Fruit fly (Drosophila melanogaster) whole organism, embryonic: ENCODE results near the gene CtBP.
A peak's percentile ranks its signal among the peaks of the same experiment; 100 is the strongest.

ENCODE experiments used
- Ada2b ChIP-seq: fragments of 200-800 bp; sonication (Bioruptor generic); IDR thresholded peaks from 2 replicates; pipeline ENCODE4 v1.3.6; 2022; ENCODE audit warnings: missing biosample characterization, missing genetic modification characterization
- B-H2 ChIP-seq: fragments of 200-800 bp; sonication (Bioruptor generic); optimal IDR thresholded peaks from 2 replicates; lab custom pipeline; 2018; ENCODE audit warnings: missing biosample characterization, mild to moderate bottlenecking, missing genetic modification characterization
- C15 ChIP-seq: fragments of 200-800 bp; sonication (Bioruptor generic); IDR thresholded peaks from 3 replicates; pipeline ENCODE4 v1.3.6; 2022; ENCODE audit warnings: missing biosample characterization, missing genetic modification characterization
- CG10147 ChIP-seq: fragments of 200-800 bp; sonication (Bioruptor generic); optimal IDR thresholded peaks from 2 replicates; lab custom pipeline; 2019; ENCODE audit warnings: missing biosample characterization, mild to moderate bottlenecking, missing genetic modification characterization, moderate library complexity
- CG12769 ChIP-seq: fragments of 200-800 bp; sonication (Bioruptor generic); optimal IDR thresholded peaks from 2 replicates; lab custom pipeline; 2019; ENCODE audit warnings: missing biosample characterization, mild to moderate bottlenecking, missing genetic modification characterization, moderate library complexity
- CG13624 ChIP-seq: fragments of 200-800 bp; sonication (Bioruptor generic); optimal IDR thresholded peaks from 2 replicates; lab custom pipeline; 2016; ENCODE audit warnings: missing biosample characterization, missing genetic modification characterization
- CG13894 ChIP-seq: fragments of 200-800 bp; sonication (Bioruptor generic); optimal IDR thresholded peaks from 3 replicates; lab custom pipeline; 2018; ENCODE audit warnings: missing biosample characterization, mild to moderate bottlenecking, missing genetic modification characterization, moderate library complexity
- CG14014 ChIP-seq: fragments of 200-800 bp; sonication (Bioruptor generic); IDR thresholded peaks from 2 replicates; pipeline ENCODE4 v1.3.6; 2022; ENCODE audit warnings: missing biosample characterization, missing genetic modification characterization
- CG14050 ChIP-seq: fragments of 200-800 bp; sonication (Bioruptor generic); IDR thresholded peaks from 3 replicates; pipeline ENCODE4 v1.3.6; 2022; ENCODE audit warnings: missing biosample characterization, missing genetic modification characterization
- CG15696 ChIP-seq: fragments of 200-800 bp; sonication (Bioruptor generic); optimal IDR thresholded peaks from 2 replicates; lab custom pipeline; 2019; ENCODE audit warnings: missing biosample characterization, mild to moderate bottlenecking, missing genetic modification characterization, moderate library complexity
- CG16815 ChIP-seq: fragments of 200-800 bp; sonication (Bioruptor generic); optimal IDR thresholded peaks from 3 replicates; lab custom pipeline; 2017; ENCODE audit warnings: missing biosample characterization, mild to moderate bottlenecking, missing genetic modification characterization
- CG17829 ChIP-seq: fragments of 200-800 bp; optimal IDR thresholded peaks from 2 replicates; lab custom pipeline; 2019; ENCODE audit warnings: missing biosample characterization, mild to moderate bottlenecking, missing genetic modification characterization, moderate library complexity
- CG18011 ChIP-seq: fragments of 200-800 bp; sonication (Bioruptor generic); optimal IDR thresholded peaks from 2 replicates; lab custom pipeline; 2017; ENCODE audit warnings: missing biosample characterization, missing genetic modification characterization, mild to moderate bottlenecking, moderate library complexity, missing genotype
- CG18476 ChIP-seq: fragments of 200-800 bp; sonication (Bioruptor generic); optimal IDR thresholded peaks from 2 replicates; lab custom pipeline; 2016; ENCODE audit warnings: missing biosample characterization, mild to moderate bottlenecking, missing genetic modification characterization
- CG18599 ChIP-seq: fragments of 200-800 bp; sonication (Bioruptor generic); optimal IDR thresholded peaks from 3 replicates; lab custom pipeline; 2017; ENCODE audit warnings: missing biosample characterization, missing genetic modification characterization, mild to moderate bottlenecking, moderate library complexity, missing genetic modification reagents
- CG2678 ChIP-seq: fragments of 200-800 bp; sonication (Bioruptor generic); optimal IDR thresholded peaks from 3 replicates; lab custom pipeline; 2019; ENCODE audit warnings: missing biosample characterization, mild to moderate bottlenecking, missing genetic modification characterization, moderate library complexity
- CG31224 ChIP-seq: fragments of 200-800 bp; sonication (Bioruptor generic); IDR thresholded peaks from 2 replicates; pipeline ENCODE4 v1.3.6; 2022; ENCODE audit warnings: missing biosample characterization, missing genetic modification characterization
- CG3163 ChIP-seq: fragments of 200-800 bp; sonication (Bioruptor generic); optimal IDR thresholded peaks from 3 replicates; lab custom pipeline; 2016; ENCODE audit warnings: missing biosample characterization, missing genetic modification characterization
- CG3281 ChIP-seq: fragments of 200-800 bp; sonication (Bioruptor generic); optimal IDR thresholded peaks from 3 replicates; lab custom pipeline; 2017; ENCODE audit warnings: missing biosample characterization, mild to moderate bottlenecking, missing genetic modification characterization
- CG3838 ChIP-seq: fragments of 200-800 bp; sonication (Bioruptor generic); optimal IDR thresholded peaks from 3 replicates; lab custom pipeline; 2016; ENCODE audit warnings: missing biosample characterization, missing genetic modification characterization
- CG4820 ChIP-seq: fragments of 200-800 bp; sonication (Bioruptor generic); optimal IDR thresholded peaks from 3 replicates; lab custom pipeline; 2016; ENCODE audit warnings: missing biosample characterization, missing genetic modification characterization
- CG7745 ChIP-seq: fragments of 200-800 bp; sonication (Bioruptor generic); optimal IDR thresholded peaks from 2 replicates; lab custom pipeline; 2018; ENCODE audit warnings: missing biosample characterization, mild to moderate bottlenecking, missing genetic modification characterization, moderate library complexity
- CG7928 ChIP-seq: fragments of 200-800 bp; sonication (Bioruptor generic); optimal IDR thresholded peaks from 2 replicates; lab custom pipeline; 2017; ENCODE audit warnings: missing biosample characterization, mild to moderate bottlenecking, missing genetic modification characterization
- CG8478 ChIP-seq: fragments of >200 bp; optimal IDR thresholded peaks from 2 replicates; lab custom pipeline; 2018
- CG9437 ChIP-seq: fragments of 200-800 bp; sonication (Bioruptor generic); optimal IDR thresholded peaks from 2 replicates; lab custom pipeline; 2018; ENCODE audit warnings: missing biosample characterization, mild to moderate bottlenecking, missing genetic modification characterization
- CG9609 ChIP-seq: fragments of 200-800 bp; sonication (Bioruptor generic); optimal IDR thresholded peaks from 3 replicates; lab custom pipeline; 2016; ENCODE audit warnings: missing biosample characterization, missing genetic modification characterization
- Chrac-16 ChIP-seq: fragments of 200-800 bp; sonication (Bioruptor generic); optimal IDR thresholded peaks from 3 replicates; lab custom pipeline; 2016; ENCODE audit warnings: missing biosample characterization, missing genetic modification characterization
- CkIIα-i1 ChIP-seq: fragments of 200-800 bp; sonication (Bioruptor generic); IDR thresholded peaks from 2 replicates; pipeline ENCODE4 v1.3.6; 2022; ENCODE audit warnings: missing biosample characterization, missing genetic modification characterization
- D19B ChIP-seq: fragments of 200-800 bp; sonication (Bioruptor generic); optimal IDR thresholded peaks from 2 replicates; lab custom pipeline; 2017; ENCODE audit warnings: missing biosample characterization, mild to moderate bottlenecking, missing genetic modification characterization
- Deaf1 ChIP-seq: fragments of 200-800 bp; optimal IDR thresholded peaks from 3 replicates; lab custom pipeline; 2019; ENCODE audit warnings: missing biosample characterization, mild to moderate bottlenecking, missing genetic modification characterization, moderate library complexity
- Fer3 ChIP-seq: fragments of 200-800 bp; sonication (Bioruptor generic); optimal IDR thresholded peaks from 2 replicates; lab custom pipeline; 2018; ENCODE audit warnings: missing biosample characterization, mild to moderate bottlenecking, missing genetic modification characterization, moderate library complexity
- HmgZ ChIP-seq: fragments of 200-800 bp; sonication (Bioruptor generic); optimal IDR thresholded peaks from 2 replicates; lab custom pipeline; 2018; ENCODE audit warnings: missing biosample characterization, mild to moderate bottlenecking, missing genetic modification characterization
- Nf-YB ChIP-seq: fragments of 200-800 bp; sonication (Bioruptor generic); optimal IDR thresholded peaks from 3 replicates; lab custom pipeline; 2019; ENCODE audit warnings: missing biosample characterization, mild to moderate bottlenecking, missing genetic modification characterization, moderate library complexity
- Oaz ChIP-seq: fragments of 200-800 bp; sonication (Bioruptor generic); IDR thresholded peaks from 2 replicates; pipeline ENCODE4 v1.3.6; 2022; ENCODE audit warnings: missing biosample characterization, missing genetic modification characterization
- Scr ChIP-seq: fragments of 200-800 bp; sonication (Bioruptor generic); IDR thresholded peaks from 2 replicates; pipeline ENCODE4 v1.3.6; 2022; ENCODE audit warnings: missing biosample characterization, missing genetic modification characterization; ENCODE audit not compliant: partially characterized antibody
- bab2 ChIP-seq: fragments of 200-800 bp; sonication (Bioruptor generic); optimal IDR thresholded peaks from 2 replicates; lab custom pipeline; 2016; ENCODE audit warnings: missing biosample characterization, missing genetic modification characterization
- bcd ChIP-seq: fragments of 200-800 bp; sonication (Bioruptor generic); optimal IDR thresholded peaks from 2 replicates; lab custom pipeline; 2017; ENCODE audit warnings: missing biosample characterization, mild to moderate bottlenecking, missing genetic modification characterization
- bowl ChIP-seq: fragments of 200-800 bp; sonication (Bioruptor generic); IDR thresholded peaks from 2 replicates; pipeline ENCODE4 v1.3.6; 2022; ENCODE audit warnings: missing biosample characterization, missing genetic modification characterization
- gem ChIP-seq: fragments of 200-800 bp; sonication (Bioruptor generic); optimal IDR thresholded peaks from 2 replicates; lab custom pipeline; 2019; ENCODE audit warnings: missing biosample characterization, mild to moderate bottlenecking, missing genetic modification characterization, moderate library complexity
- gt ChIP-seq: fragments of 200-800 bp; sonication (Bioruptor generic); IDR thresholded peaks from 2 replicates; pipeline ENCODE4 v1.3.6; 2022; ENCODE audit warnings: missing biosample characterization, missing genetic modification characterization
- her ChIP-seq: fragments of 200-800 bp; sonication (Bioruptor generic); optimal IDR thresholded peaks from 2 replicates; lab custom pipeline; 2016; ENCODE audit warnings: missing biosample characterization, missing genetic modification characterization
- insv ChIP-seq, 2 experiments: fragments of 200-800 bp; sonication (Bioruptor generic); optimal IDR thresholded peaks; 3 replicates each; lab custom pipeline; 2016 to 2018; ENCODE audit warnings: missing biosample characterization in 2 of 2, missing genetic modification characterization in 2 of 2
- pan ChIP-seq, 4 experiments: fragments of >200 bp in 3 of 4; fragments of 200-800 bp in 1 of 4; sonication (Bioruptor generic) in 1 of 4; optimal IDR thresholded peaks in 3 of 4; IDR thresholded peaks in 1 of 4; 2 replicates each; pipeline versions ENCODE4 v1.3.6 to Lab custom; 2017 to 2022; ENCODE audit warnings: missing biosample characterization in 2 of 4, missing genetic modification characterization in 2 of 4, mixed read lengths in 1 of 4
- pb ChIP-seq: fragments of 200-800 bp; sonication (Bioruptor generic); optimal IDR thresholded peaks from 3 replicates; lab custom pipeline; 2016; ENCODE audit warnings: missing biosample characterization, missing genetic modification characterization
- sens-2 ChIP-seq: fragments of 200-800 bp; sonication (Bioruptor generic); IDR thresholded peaks from 2 replicates; pipeline ENCODE4 v1.3.6; 2022; ENCODE audit warnings: missing biosample characterization, missing genetic modification characterization
- sob ChIP-seq: fragments of 200-800 bp; sonication (Bioruptor generic); IDR thresholded peaks from 2 replicates; pipeline ENCODE4 v1.3.6; 2022; ENCODE audit warnings: missing biosample characterization, missing genetic modification characterization
- stwl ChIP-seq: fragments of 200-800 bp; sonication (Bioruptor generic); optimal IDR thresholded peaks from 3 replicates; lab custom pipeline; 2018; ENCODE audit warnings: missing biosample characterization, mild to moderate bottlenecking, missing genetic modification characterization, moderate library complexity
- tll ChIP-seq, 2 experiments: fragments of 200-800 bp in 1 of 2; fragments of >200 bp in 1 of 2; sonication (Bioruptor generic) in 1 of 2; optimal IDR thresholded peaks; 2 replicates each; lab custom pipeline; 2017 to 2019; ENCODE audit warnings: missing biosample characterization in 2 of 2, missing genetic modification characterization in 2 of 2, mild to moderate bottlenecking in 1 of 2, moderate library complexity in 1 of 2
- z ChIP-seq: fragments of 200-800 bp; sonication (Bioruptor generic); IDR thresholded peaks from 3 replicates; pipeline ENCODE4 v1.3.6; 2022; ENCODE audit warnings: missing biosample characterization, missing genetic modification characterization
- zen2 ChIP-seq: fragments of 200-800 bp; sonication (Bioruptor generic); IDR thresholded peaks from 3 replicates; pipeline ENCODE4 v1.3.6; 2022; ENCODE audit warnings: missing biosample characterization, missing genetic modification characterization; ENCODE audit not compliant: partially characterized antibody

Gene CtBP

dm6 chr3R:13012351-13012750 lies 902 bp downstream of the CtBP start (continued):
- TF ChIP-seq gt (GFP tag; lab: Robert Waterston, UW) (no peak), Oaz (GFP tag; lab: Robert Waterston, UW) (peak; percentile 41; the same call in 1 of the 2 replicates), zen2 (GFP tag; lab: Robert Waterston, UW) (no peak), z (no peak), tll (GFP tag; optimal IDR thresholded peaks at IDR 0.05; lab: Kevin White, UChicago) (peak in 1 of 2 experiments; percentile 55), CG3281 (peak; percentile 30), CG2678 (tag; lab: Kevin White, UChicago) (peak; percentile 57), CG14050 (GFP tag; lab: Robert Waterston, UW) (peak; percentile 55), Chrac-16 (GFP tag; lab: Kevin White, UChicago) (peak; percentile 53), Deaf1 (tag; lab: Kevin White, UChicago) (peak; percentile 26), CG18599 (GFP tag; lab: Kevin White, UChicago) (peak; percentile 73), sens-2 (GFP tag; lab: Robert Waterston, UW) (peak; percentile 39; the same call in 1 of the 2 replicates), Fer3 (tag; lab: Kevin White, UChicago) (peak; percentile 25), CG8478 (lab: Kevin White, UChicago) (peak; percentile 89), CG17829 (peak; percentile 45), CG9437 (GFP tag; lab: Kevin White, UChicago) (peak; percentile 5), pb (GFP tag; lab: Kevin White, UChicago) (peak; percentile 14), CG14014 (GFP tag; lab: Robert Waterston, UW) (0 out of 2 replicates have a peak, but pooled peaks have one; percentile 41), CG15696 (tag; lab: Kevin White, UChicago) (peak; percentile 14), CG3163 (peak; percentile 61), sob (GFP tag; lab: Robert Waterston, UW) (peak; percentile 71), Nf-YB (GFP tag; lab: Kevin White, UChicago) (peak; percentile 23), CG12769 (tag; lab: Kevin White, UChicago) (no peak), CG16815 (GFP tag; lab: Kevin White, UChicago) (peak; percentile 29), Scr (GFP tag; lab: Robert Waterston, UW) (no peak), Ada2b (GFP tag; lab: Robert Waterston, UW) (peak; percentile 77), B-H2 (GFP tag; lab: Kevin White, UChicago) (no peak), CG9609 (GFP tag; lab: Kevin White, UChicago) (peak; percentile 49), CG7928 (GFP tag; lab: Kevin White, UChicago) (no peak), CG18011 (GFP tag; lab: Kevin White, UChicago) (no peak), bowl (GFP tag; lab: Robert Waterston, UW) (peak; percentile 51; the same call in 1 of the 2 replicates), bcd (peak; percentile 63), CG7745 (tag; lab: Kevin White, UChicago) (no peak), bab2 (GFP tag; lab: Kevin White, UChicago) (peak; percentile 68), CG13624 (GFP tag; lab: Kevin White, UChicago) (peak; percentile 60), D19B (GFP tag; lab: Kevin White, UChicago) (no peak), stwl (tag; lab: Kevin White, UChicago) (no peak), C15 (no peak), her (peak; percentile 20), HmgZ (tag; lab: Kevin White, UChicago) (no peak), CkIIα-i1 (no peak), CG3838 (GFP tag; lab: Kevin White, UChicago) (peak; percentile 54), CG31224 (peak; percentile 51), CG4820 (GFP tag; lab: Kevin White, UChicago) (no peak), CG10147 (GFP tag; lab: Kevin White, UChicago) (peak; percentile 43), CG18476 (GFP tag; lab: Kevin White, UChicago) (no peak), pan (optimal IDR thresholded peaks at IDR 0.05; lab: Kevin White, UChicago) (no peak), pan (GFP tag; optimal IDR thresholded peaks at IDR 0.05 in 1 of 2, IDR thresholded peaks at IDR 0.05 in 1 of 2) (peak in 1 of 2 experiments; percentile 78), insv (GFP tag; optimal IDR thresholded peaks at IDR 0.05; lab: Kevin White, UChicago) (no peak), gem (no peak), CG13894 (tag; lab: Kevin White, UChicago) (no peak)
